Worm (Caenorhabditis elegans) whole organism, L1 larva: ENCODE results near the gene C04F5.9.

Experiments
- ceh-8 ChIP-seq: fragments of 200-800 bp; sonication (Bioruptor generic); optimal IDR thresholded peaks from 2 replicates; lab custom pipeline; 2018; ENCODE audit warnings: mild to moderate bottlenecking, missing genetic modification characterization, moderate library complexity, missing compliant biosample characterization
- fkh-10 ChIP-seq: sonication (generic microtip); optimal IDR thresholded peaks from 2 replicates; lab custom pipeline; 2017; ENCODE audit warnings: missing biosample characterization, missing genetic modification reagents, missing genetic modification characterization
- fos-1 ChIP-seq: fragments of 150-350 bp; optimal IDR thresholded peaks from 2 replicates; lab custom pipeline; 2014; ENCODE audit warnings: missing biosample characterization, missing genetic modification characterization
- hlh-17 ChIP-seq: fragments of 200-800 bp; sonication (Bioruptor generic); optimal IDR thresholded peaks from 2 replicates; lab custom pipeline; 2018; ENCODE audit warnings: missing genetic modification characterization, mild to moderate bottlenecking, missing compliant biosample characterization, moderate library complexity, borderline replicate concordance
- lsy-2 ChIP-seq, 2 experiments: fragments of 150-350 bp; optimal IDR thresholded peaks; 2 replicates each; lab custom pipeline; 2014; ENCODE audit warnings: missing biosample characterization in 2 of 2, missing genetic modification characterization in 2 of 2
- snpc-4 ChIP-seq: fragments of 150-350 bp; optimal IDR thresholded peaks from 2 replicates; lab custom pipeline; 2014; ENCODE audit warnings: missing biosample characterization, missing genetic modification characterization
- sox-4 ChIP-seq: sonication (generic microtip); optimal IDR thresholded peaks from 2 replicates; lab custom pipeline; 2016; ENCODE audit warnings: missing genetic modification characterization, missing compliant biosample characterization
- ztf-11 ChIP-seq, 2 experiments: sonication (generic microtip); optimal IDR thresholded peaks; 2 replicates each; lab custom pipeline; 2016 to 2017; ENCODE audit warnings: missing genetic modification characterization in 2 of 2, missing biosample characterization in 1 of 2, missing compliant biosample characterization in 1 of 2

DNA sequence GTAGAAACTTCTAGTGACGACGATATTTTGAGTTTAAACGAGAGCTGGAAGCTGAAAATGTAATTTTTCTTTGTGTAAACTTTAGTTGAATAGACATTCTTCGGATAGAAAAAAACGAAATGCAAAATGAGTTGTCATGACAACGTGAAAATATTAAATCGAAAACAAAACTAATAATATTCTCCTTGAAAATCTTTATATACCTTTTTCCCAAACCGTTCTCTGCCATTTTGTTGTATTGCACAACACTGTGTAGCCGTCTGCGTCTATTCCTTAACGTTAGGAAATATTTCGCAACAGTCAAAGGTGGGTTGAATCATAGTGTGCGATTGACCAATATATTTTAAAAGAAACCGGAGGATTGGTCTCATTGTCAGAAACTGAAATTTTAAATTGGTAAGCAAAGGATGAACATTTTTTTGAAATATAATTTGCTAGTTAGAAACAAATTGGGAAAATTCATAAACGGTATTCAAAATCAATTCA is 38.1 kb downstream of the C04F5.9 start, which contains the start of gene Y58A7A.3:
- no peak for TF ChIP-seq sox-4 (tag; lab: Kevin White, UChicago)
- TF ChIP-seq hlh-17 = no peak
- TF ChIP-seq fos-1 (tag; lab: Kevin White, UChicago) = peak; percentile 28
- no peak for TF ChIP-seq ceh-8
- peak; percentile 9 to 76 for TF ChIP-seq lsy-2 (tag; optimal IDR thresholded peaks at IDR 0.05; lab: Kevin White, UChicago)
- no peak for TF ChIP-seq fkh-10 (GFP tag; lab: Kevin White, UChicago)
- no peak for TF ChIP-seq snpc-4 (tag; lab: Kevin White, UChicago)
- TF ChIP-seq ztf-11 (tag; optimal IDR thresholded peaks at IDR 0.05; lab: Kevin White, UChicago) = no peak
